Fruit fly (Drosophila melanogaster) ovary, adult (tissue): Measurements from ENCODE around the gene CG11029.

Source experiments
- CG17801 ChIP-seq: fragments of 200-800 bp; optimal IDR thresholded peaks from 2 replicates; lab custom pipeline; 2019; ENCODE audit warnings: missing biosample characterization, mild to moderate bottlenecking, missing genetic modification characterization, moderate library complexity; ENCODE audit not compliant: partially characterized antibody

The CG11029 gene

dm6 chr2L:5745857-5746256 is at the start of gene CG11029:
Gene CG11029 (plus strand): TSS chr2L:5746157.
- TF ChIP-seq CG17801 (GFP tag; lab: Kevin White, UChicago): no peak

DNA sequence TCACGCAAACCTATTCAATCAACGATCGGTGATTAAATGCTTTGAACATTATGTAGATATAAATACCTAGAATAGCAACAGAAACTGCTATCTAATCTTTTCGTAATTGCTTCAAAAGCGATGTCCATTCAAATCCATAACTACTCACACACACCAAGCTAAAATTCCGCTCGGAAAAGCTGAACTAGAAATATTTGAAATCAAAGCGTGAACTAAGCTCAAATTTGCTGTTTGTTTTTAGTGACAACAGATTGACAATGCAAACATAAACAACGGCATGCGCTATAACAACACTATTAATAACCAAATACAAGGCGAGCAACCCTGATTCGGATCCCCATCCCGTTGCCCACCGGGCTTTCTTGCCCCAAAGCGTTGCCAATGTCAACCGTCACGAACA is 39.9 kb upstream of the CG11029 start, which contains the start of gene CG7236:
Gene CG7236 (plus strand): TSS at position 301 of the 400 bp plus-strand sequence.
- no peak for TF ChIP-seq CG17801 (GFP tag; lab: Kevin White, UChicago)

- no peak for TF ChIP-seq CG17801 (GFP tag; lab: Kevin White, UChicago)
Observed at dm6 chr2L:5716580-5716979, 29.4 kb upstream of the CG11029 start, which contains the start of the genes CG14007 and CG34011. Gene CG14007 (minus strand): TSS chr2L:5716680. Gene CG34011 (plus strand): TSS chr2L:5716701.

DNA sequence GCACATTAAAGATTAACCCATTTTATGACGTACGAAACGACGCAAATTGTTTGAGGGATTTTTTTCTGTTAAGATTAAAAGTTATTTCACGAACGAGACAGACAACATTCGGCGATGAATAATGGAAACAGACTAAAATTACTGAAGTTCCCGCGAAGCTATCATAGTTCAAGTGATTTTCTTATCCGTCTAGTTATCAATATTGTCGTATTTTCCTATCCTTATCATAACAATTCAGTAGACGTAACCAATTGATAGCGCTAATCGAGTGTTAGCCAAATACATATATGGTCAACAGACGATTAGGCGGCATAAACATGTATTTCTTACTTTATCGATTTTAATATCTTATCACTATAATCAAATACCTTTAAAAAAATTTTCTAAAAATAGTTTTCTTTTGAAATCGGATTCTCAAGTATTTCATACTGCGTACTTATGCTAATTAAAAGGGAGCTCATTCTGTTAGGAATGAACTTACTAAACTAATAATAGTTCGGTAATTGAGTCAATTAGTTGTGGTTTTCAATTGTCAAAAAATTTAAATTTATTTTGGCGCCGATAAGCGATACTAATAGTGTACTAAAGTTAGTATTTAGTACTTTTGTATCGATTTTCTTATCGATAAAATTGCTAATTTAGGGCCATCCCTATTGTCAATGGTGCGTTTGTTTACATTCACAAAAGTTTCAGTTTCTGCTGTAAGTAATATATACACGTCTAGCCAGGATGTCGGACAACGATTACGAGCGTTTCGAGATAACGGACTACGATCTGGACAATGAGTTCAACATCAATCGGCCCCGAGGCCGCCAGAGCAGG is 25.3 kb upstream of the CG11029 start, which contains the start of the genes CG11149 and sip1:
Gene CG11149 (minus strand): TSS at position 493 of the 822 bp plus-strand sequence.
Gene sip1 (plus strand): TSS at position 645 of the 822 bp plus-strand sequence.
- no peak for TF ChIP-seq CG17801 (GFP tag; lab: Kevin White, UChicago)

DNA sequence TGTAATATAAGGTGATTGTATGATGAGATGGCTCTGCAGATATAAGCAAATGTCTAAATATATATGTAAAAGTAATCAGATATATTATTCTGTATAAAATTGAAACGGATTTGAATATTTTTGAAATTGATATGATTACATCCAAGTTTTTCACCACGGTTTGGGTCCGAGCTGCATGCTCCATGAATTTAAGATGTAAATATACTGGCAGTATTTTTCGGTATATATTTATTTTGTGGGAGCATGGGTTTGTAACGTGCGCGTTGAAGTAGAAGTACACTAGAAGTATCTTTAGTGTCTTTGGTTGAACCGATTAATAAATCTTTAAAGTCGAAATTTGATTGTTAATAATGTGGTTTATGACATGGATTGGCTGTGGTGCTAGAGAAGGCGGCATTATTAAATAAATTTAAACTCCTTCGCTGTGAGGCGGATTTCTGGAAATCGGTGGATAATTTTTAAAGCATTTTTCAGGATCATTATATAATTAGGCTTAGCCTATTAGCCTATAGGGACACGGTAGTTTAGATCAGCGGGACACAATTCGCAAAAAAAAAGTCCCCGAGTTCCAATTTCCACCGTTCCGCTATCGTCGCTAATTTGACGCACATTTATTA is 22.0 kb upstream of the CG11029 start:
- no peak for TF ChIP-seq CG17801 (GFP tag; lab: Kevin White, UChicago)

DNA sequence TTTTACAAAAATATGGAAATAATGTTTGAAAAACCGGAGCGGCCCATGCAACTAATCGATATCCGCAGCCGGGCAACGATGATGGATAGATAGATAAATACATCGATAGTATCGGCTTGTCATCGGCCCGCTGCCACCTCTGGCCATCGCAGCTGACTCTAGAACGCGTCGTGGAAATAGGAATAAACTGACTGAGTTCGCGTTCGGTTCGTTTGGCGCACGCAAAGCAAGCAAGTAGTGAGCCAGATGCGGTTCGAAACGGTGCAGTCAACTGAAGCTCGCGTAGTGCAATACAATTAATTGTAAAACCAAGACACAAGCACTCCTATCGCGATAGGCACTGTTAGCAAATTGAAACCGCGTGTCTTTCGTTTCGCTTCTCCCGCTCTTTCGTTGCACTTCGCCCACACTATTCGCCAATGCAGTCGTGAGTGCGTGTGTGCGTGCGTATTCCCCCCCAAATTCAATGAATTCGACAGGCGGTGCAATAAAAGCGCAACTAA is 21.4 kb upstream of the CG11029 start, which contains the start of gene CG11030:
Gene CG11030 (plus strand): TSS at position 136 of the 503 bp plus-strand sequence.
- TF ChIP-seq CG17801 (GFP tag; lab: Kevin White, UChicago): peak; percentile 53

DNA sequence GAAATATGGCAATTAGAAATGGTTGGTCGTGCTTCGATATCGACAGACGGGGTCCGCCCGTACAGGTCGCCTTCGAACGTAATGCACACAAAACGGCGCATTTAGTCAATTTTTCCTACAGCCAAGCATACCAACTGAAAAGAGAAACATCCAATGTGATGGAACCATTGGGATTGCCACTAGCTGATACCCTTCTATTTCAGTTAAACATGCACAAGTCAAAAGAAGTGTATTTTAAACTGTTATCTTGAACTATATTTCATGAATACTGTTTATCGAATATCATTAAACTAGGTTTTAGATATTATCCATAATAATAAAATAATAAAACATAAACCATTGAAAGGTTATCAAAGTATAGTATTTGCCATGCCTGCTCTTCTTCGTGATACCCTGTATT is 19.9 kb upstream of the CG11029 start:
- no peak for TF ChIP-seq CG17801 (GFP tag; lab: Kevin White, UChicago)

- no peak for TF ChIP-seq CG17801 (GFP tag; lab: Kevin White, UChicago)
Observed at dm6 chr2L:5728711-5729110, 17.2 kb upstream of the CG11029 start, which contains the start of gene CG14006. Gene CG14006 (minus strand): TSS chr2L:5728811.

dm6 chr2L:5730432-5730831 is 15.5 kb upstream of the CG11029 start:
- no peak for TF ChIP-seq CG17801 (GFP tag; lab: Kevin White, UChicago)

DNA sequence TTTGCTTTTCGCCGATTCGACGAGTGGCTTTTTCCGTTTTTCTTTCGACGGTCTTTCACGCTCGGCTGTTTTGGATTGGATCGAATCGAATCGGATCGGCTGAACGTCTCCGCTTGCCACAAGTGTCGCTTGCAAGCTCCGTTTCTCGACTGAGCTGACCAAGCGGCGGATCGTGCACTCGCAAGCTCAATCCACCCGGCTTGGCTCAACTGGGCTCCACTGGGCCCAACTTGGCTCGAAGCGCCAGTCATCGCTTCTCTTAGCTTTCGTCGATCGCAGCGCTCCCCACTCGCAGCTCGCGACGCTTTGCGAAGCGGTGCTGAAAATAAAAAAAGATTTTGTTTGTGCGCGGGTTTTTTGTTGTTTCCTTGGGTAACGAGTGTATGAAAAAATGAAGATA is 5.2 kb upstream of the CG11029 start:
- no peak for TF ChIP-seq CG17801 (GFP tag; lab: Kevin White, UChicago)

dm6 chr2L:5741144-5741543 is 4.8 kb upstream of the CG11029 start, which contains the start of gene CG11147:
Gene CG11147 (minus strand): TSS chr2L:5741244.
- no peak for TF ChIP-seq CG17801 (GFP tag; lab: Kevin White, UChicago)

- no peak for TF ChIP-seq CG17801 (GFP tag; lab: Kevin White, UChicago)
Observed at dm6 chr2L:5742437-5742836, 3.5 kb upstream of the CG11029 start.

- TF ChIP-seq CG17801 (GFP tag; lab: Kevin White, UChicago): peak; percentile 19
Observed at dm6 chr2L:5743537-5744148, 2.3 kb upstream of the CG11029 start.

dm6 chr2L:5748188-5748587 is 2.2 kb downstream of the CG11029 start:
- no peak for TF ChIP-seq CG17801 (GFP tag; lab: Kevin White, UChicago)

DNA sequence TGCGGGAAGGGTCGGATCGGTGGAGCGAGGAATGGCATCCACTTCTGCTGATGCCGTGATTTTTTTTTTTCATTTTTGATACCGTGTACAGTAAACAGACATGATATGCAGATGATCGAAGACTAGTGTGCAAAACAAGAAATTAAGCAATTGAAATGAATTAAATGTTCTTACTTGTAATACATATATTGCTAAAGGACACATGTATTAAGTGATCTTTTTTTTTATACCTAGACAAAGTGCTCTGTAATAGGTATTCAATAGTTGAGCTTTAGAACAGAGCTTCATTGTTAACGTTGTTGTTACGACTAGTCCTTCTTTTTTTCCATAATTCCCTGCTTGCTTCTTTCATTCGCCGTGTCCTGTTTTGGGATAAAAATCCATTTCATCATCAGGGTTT is 5.5 kb downstream of the CG11029 start:
- no peak for TF ChIP-seq CG17801 (GFP tag; lab: Kevin White, UChicago)
